Fruit fly (Drosophila melanogaster) whole organism, embryonic: ENCODE measurements around the gene CG31191.

Experiments
- Hand ChIP-seq: fragments of 200-800 bp; sonication (Bioruptor generic); optimal IDR thresholded peaks from 2 replicates; lab custom pipeline; 2017; ENCODE audit warnings: mild to moderate bottlenecking, missing biosample characterization, missing genetic modification reagents, missing genetic modification characterization
- Mad ChIP-seq: fragments of 200-800 bp; sonication (Bioruptor generic); optimal IDR thresholded peaks from 2 replicates; lab custom pipeline; 2016; ENCODE audit warnings: missing biosample characterization, missing genetic modification characterization

DNA sequence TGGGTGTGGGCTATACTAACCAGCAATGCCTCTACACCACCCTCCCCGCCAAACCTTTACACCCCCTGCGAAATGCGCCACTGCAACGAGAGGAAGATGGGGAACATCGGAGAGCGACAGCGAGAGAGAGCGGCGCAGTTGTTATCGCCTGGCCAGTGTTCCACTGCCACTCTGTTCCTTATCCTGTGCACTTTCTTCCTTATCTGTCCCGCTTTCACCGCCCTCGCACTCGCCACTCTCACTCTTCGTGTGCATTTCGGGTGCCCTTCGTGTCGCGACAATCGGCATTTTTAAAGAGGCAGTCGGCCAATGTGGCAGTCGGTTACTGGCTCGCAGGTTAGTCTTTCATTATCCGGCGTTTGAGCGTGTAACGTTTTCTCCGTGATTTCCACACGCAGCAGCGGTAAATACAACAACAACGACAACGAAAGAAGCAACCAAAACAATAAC is 32.5 kb upstream of the CG31191 start, which contains the start of gene Calx:
- TF ChIP-seq Hand (GFP tag; lab: Kevin White, UChicago) (no peak), Mad (GFP tag; lab: Kevin White, UChicago) (no peak)
